Fruit fly (Drosophila melanogaster): Measurements from ENCODE around the gene CG14102.

DNA sequence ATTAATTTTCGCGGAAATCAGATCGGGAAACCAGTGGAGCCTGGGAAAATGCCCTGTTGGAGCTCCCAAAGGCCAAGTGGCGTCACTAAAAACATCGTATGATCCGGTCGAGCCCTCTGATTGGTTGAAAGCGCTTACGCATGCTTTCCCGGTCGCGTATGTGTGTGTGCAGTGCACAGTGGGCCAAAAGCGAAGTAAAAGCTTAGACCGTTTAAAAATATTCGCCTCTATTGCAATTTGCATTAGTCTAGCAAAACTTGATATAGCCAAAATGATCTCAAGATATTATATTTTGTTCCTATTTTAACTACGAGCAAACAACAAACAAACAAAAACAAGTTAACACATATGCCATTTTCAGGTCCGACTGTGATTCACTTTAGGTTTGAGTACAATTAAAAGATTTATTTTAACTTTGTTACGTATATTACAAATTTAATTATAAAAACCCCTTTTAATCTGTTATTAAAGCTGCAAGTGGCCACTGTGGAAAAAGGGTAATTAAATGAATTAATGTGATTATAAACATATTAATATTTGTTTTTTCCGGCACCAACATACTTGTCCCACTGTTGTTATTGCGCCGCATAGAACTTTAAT, 6.8 kb downstream of the CG14102 start:
- no peak for TF ChIP-seq pan (optimal IDR thresholded peaks at IDR 0.05)
- no peak for TF ChIP-seq Dll (optimal IDR thresholded peaks at IDR 0.05)

Measured in whole organism.